Worm (Caenorhabditis elegans): Measurements from ENCODE around the gene Y62H9A.9.

Y62H9A.9 gene

DNA sequence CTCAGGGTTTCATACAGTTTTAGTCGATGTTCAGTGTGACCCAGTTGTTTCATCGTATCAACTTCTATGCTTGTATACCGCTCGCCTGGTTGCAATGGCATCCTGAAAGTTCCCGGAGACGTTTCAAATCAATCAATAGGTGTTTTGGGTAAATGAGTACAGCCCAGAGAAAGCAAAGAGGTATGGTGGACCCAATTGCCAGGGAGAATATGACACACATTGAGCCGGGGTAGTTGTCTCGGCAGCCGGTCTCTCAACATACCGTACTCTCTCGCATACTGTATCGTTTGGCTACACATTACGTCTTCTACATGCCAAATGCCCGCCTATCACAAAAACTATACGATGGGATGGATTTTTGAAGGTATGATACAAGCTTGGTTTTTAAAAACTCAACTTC, at the start of gene Y62H9A.9:
Gene Y62H9A.9 (minus strand): TSS at position 101 of the 400 bp plus-strand sequence.
- no peak for TF ChIP-seq him-1 (tag; optimal IDR thresholded peaks at IDR 0.05)
- TF ChIP-seq W03F9.2 (tag; optimal IDR thresholded peaks at IDR 0.05), result no peak
- no peak for TF ChIP-seq dao-5 (tag; optimal IDR thresholded peaks at IDR 0.05)

DNA sequence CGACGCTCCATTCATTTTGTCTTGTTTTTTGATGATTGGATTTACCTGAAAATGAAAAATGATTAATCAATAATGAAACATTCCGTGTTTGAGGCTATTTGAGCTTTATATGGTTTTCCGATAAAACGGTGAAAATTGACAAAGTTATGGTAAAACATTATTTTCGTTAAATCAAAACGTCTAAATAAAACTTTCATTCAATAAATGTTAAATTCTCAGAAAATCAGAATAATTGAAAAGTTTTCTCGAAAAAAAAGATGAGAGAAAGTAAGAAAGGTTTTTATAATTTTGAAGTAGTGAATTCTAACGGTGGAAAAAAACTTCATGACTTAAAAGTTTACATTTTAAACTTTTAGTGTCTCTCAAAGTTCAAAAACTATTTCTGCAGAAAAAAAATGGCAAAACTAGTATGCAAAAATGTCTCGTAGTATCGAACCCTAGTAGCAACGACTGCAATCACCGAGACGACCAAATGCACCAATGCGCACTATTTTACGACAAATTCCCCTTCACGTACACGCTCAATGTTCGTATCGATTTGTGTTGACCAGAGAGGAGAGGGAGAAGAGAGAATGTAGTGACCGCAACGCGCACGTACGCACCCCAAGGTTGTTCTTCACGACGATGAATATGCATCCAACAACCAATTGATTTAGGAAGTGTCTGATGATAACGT, 49.0 kb upstream of the Y62H9A.9 start, which contains the start of gene nfya-1:
Gene nfya-1 (minus strand): TSS at position 51 of the 676 bp plus-strand sequence.
- TF ChIP-seq W03F9.2 (tag; optimal IDR thresholded peaks at IDR 0.05) (no peak), him-1 (tag; optimal IDR thresholded peaks at IDR 0.05) (no peak), dao-5 (tag; optimal IDR thresholded peaks at IDR 0.05) (no peak)

DNA sequence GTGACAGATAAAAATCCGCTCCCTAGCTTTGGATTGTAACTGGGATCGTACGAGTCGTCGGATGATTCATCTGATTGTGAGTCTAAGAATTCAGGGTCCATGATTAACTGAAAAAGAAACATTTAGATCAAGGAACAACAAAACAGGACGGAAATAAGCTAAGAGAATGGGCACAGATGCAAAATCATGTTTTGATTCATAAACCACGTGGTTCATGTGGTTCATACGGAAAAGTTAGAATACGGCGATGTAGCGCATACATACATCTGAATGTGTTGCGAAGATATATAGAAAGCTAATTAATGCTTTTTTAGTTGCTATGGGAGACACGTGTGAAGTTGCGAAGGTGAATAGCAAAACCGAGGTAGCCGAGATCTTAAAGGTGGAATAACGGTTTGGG, 44.0 kb upstream of the Y62H9A.9 start, which contains the start of gene F55G7.3:
Gene F55G7.3 (minus strand): TSS at position 101 of the 400 bp plus-strand sequence.
- no peak for TF ChIP-seq him-1 (tag; optimal IDR thresholded peaks at IDR 0.05)
- no peak for TF ChIP-seq dao-5 (tag; optimal IDR thresholded peaks at IDR 0.05)
- no peak for TF ChIP-seq W03F9.2 (tag; optimal IDR thresholded peaks at IDR 0.05)

DNA sequence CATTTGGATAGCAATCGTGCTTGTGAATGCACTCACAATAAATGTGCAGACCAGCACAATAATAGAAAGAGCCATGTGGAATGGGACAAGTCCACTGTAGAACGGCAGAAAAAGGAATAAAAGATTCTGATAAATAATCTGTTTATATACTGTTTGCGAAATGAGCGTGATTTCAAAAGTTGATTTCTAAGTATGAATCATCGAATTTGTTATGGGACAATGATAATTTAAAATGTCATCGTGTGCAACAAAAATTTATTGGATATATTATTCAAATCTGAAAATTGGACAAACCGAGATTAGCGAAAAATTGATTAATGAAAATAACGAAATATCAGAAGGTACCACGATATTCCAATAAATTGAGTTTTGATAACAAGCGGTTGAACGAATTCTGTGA, 40.9 kb upstream of the Y62H9A.9 start, which contains the start of gene F55G7.5:
Gene F55G7.5 (minus strand): TSS at position 101 of the 400 bp plus-strand sequence.
- no peak for TF ChIP-seq W03F9.2 (tag; optimal IDR thresholded peaks at IDR 0.05)
- no peak for TF ChIP-seq him-1 (tag; optimal IDR thresholded peaks at IDR 0.05)

DNA sequence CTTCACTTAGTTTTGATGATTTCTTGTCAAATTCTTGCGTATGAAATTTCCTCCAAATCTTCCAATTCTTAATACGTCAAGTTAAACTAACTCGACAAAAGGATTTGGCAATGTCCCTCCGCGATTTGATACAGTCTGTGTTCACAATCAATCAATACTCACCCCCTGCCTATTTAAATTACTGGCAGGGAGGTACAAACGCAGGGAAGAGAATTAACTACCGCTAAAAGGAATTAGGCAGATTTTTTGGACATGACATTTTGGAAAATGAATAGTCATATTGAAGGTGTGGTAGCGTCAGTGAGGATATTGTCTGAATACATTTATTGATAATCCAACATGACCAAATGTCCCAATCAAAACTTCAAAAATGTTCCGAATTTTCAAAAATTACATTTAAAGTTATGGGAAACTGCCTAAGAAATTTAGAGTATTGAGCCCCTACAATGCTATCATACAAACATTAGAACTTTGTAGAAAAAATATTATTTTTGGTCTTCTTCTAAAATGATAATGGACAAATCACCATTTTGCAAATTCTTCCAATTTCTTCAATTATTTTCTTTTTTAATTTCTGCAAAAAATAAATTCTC, 39.5 kb upstream of the Y62H9A.9 start:
- peak; percentile 93 for TF ChIP-seq dao-5 (tag; optimal IDR thresholded peaks at IDR 0.05)
- TF ChIP-seq him-1 (tag; optimal IDR thresholded peaks at IDR 0.05), result peak; percentile 99
- TF ChIP-seq W03F9.2 (tag; optimal IDR thresholded peaks at IDR 0.05), result peak; percentile 97

DNA sequence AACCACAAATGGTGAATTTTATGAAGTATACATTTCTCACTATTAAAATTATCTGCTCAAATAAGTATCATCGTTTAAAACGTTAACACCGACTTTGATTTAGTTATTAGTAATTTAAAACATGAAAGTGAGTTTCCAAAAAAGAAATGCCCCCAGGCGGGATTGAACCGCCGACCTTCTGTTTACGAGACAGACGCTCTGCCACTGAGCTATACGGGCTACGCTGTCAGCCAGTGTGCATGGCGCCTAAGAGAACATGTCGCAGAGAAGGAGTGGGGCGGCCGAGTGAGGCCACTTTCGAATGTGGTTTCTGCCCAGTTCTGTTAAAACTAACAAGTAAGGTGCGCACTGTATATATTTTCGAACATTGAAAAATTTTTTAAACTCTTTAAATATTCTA, 37.0 kb upstream of the Y62H9A.9 start:
- no peak for TF ChIP-seq dao-5 (tag; optimal IDR thresholded peaks at IDR 0.05)
- peak; percentile 9 for TF ChIP-seq W03F9.2 (tag; optimal IDR thresholded peaks at IDR 0.05)
- TF ChIP-seq him-1 (tag; optimal IDR thresholded peaks at IDR 0.05), result peak; percentile 37

DNA sequence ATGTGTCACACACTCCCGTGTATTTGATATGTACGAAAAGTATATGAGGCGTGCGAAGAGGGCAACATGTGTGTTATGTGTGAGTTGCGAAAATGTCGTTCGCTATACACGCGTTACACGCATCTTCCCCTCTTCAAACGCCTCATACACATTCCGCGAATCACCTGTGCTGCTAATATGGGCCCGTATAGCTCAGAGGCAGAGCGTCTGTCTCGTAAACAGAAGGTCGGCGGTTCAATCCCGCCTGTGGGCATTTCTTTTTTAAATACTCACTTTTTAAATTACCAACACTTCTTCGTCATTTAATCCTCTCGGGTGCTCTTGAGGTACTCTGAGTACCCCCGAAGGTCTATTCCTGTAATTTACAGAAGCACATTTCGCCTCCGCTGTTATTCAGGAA, 35.6 kb upstream of the Y62H9A.9 start:
- TF ChIP-seq him-1 (tag; optimal IDR thresholded peaks at IDR 0.05) (no peak), W03F9.2 (tag; optimal IDR thresholded peaks at IDR 0.05) (no peak)

DNA sequence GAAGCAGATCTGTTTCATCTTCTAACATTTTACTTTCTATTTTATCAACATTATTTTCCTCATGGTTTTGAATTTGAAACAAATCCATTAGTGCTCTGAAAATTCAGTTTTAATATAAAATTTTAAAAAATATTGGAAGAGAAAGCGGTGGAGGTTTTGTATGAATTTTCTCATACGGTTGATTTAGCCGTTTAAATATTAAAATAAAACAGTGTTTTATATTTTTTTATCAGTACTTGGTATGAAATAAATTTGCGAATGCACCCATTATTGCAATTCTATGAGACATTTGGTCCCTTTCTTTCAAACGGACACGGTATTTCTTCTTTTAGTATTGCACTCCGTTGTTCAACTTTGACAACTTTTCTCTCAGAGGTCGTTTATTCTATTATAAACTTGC, 33.6 kb upstream of the Y62H9A.9 start, which contains the start of gene dot-1.4:
Gene dot-1.4 (minus strand): TSS at position 101 of the 400 bp plus-strand sequence.
- TF ChIP-seq him-1 (tag; optimal IDR thresholded peaks at IDR 0.05), result no peak
- TF ChIP-seq dao-5 (tag; optimal IDR thresholded peaks at IDR 0.05), result no peak
- no peak for TF ChIP-seq W03F9.2 (tag; optimal IDR thresholded peaks at IDR 0.05)

DNA sequence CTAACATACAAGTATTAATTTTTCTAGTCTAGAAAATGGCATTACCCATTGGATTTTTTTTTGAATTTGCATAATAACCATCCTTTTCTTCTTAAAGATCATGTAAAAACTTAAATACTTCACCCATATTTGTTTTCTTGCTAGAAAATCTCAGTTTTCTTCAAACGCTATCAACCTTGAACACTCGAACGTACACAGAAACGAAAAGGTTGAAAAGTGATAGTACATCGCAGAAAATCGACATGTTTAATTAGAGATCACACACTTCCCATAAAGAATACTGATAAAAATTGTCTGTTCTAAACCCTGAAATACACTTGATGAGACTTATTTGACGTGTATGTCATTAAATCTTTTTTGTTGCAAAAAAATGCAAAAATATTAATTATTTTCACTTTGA, 29.6 kb upstream of the Y62H9A.9 start, which contains the start of gene F55G7.4:
Gene F55G7.4 (plus strand): TSS at position 301 of the 400 bp plus-strand sequence.
- TF ChIP-seq him-1 (tag; optimal IDR thresholded peaks at IDR 0.05) (no peak), dao-5 (tag; optimal IDR thresholded peaks at IDR 0.05) (no peak), W03F9.2 (tag; optimal IDR thresholded peaks at IDR 0.05) (no peak)

DNA sequence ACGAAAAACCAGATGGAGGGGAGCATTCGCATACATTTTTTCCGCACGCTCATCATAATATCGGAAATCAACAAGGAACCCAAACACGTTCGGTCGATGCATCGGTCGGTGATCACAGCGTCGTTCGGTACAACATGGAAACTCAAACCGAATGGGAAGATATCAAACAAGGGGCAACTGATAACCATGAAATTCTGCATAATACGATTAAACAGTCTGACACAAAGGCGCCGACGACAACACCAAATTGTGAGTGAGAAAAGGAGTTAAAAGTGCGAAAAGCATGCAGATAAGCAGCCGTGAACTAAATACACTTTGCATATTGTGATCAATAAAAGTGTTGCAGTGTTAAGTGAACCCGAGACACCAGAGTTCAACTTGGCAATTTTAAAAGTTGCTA, 27.3 kb upstream of the Y62H9A.9 start:
- TF ChIP-seq him-1 (tag; optimal IDR thresholded peaks at IDR 0.05) (no peak), dao-5 (tag; optimal IDR thresholded peaks at IDR 0.05) (no peak), W03F9.2 (tag; optimal IDR thresholded peaks at IDR 0.05) (no peak)

DNA sequence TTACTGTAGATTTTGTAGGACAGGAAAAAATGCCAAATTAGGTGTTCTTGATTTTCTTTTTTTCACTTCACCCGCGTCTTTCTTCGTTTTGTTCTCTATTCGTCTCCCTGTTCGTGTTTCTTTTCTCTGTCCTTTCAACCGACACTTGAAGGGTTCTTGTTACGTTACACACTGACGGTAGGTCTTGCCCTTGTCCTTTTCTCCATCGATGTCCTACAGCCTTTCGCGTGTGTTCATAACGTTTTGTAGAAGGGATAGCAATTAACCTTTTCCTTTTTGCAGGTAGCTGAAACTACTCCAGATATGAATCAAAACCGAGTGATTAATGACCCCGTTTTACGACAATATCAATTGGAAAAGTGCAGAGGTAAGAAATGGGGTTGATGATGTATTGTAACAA, 26.2 kb upstream of the Y62H9A.9 start, which contains the start of gene F55G7.1:
Gene F55G7.1 (plus strand): TSS at position 276 of the 400 bp plus-strand sequence.
- TF ChIP-seq dao-5 (tag; optimal IDR thresholded peaks at IDR 0.05) (no peak), W03F9.2 (tag; optimal IDR thresholded peaks at IDR 0.05) (peak; percentile 32)

DNA sequence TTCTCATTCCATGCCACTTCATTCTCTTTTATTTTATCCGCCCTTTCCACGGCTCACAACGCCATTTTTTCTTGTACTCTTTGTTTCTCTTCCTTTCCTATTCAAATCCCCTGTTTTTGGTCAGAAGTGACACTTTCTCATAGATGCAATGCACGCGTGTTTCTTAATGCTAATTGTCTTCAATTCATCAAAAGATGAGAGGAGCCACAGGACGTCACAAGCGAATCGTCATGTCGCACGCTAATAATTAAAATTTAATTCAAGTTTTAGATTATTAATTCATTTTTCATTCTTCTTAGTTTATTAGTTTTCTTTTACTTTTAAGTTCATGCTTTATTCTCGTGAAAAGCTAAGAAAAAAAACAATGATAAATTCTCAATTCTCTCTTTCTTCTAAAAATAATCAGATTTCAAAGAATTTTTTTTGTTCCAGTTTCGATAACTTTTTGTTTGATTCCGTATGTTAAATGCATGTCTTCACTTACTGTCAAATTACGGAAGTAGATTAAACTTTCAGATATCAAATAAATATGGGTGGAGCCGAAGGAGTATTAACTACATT, 22.9 kb upstream of the Y62H9A.9 start, which contains the start of gene Y62H9A.14:
Gene Y62H9A.14 (plus strand): TSS at position 511 of the 561 bp plus-strand sequence.
- TF ChIP-seq him-1 (tag; optimal IDR thresholded peaks at IDR 0.05) (no peak), dao-5 (tag; optimal IDR thresholded peaks at IDR 0.05) (no peak), W03F9.2 (tag; optimal IDR thresholded peaks at IDR 0.05) (no peak)

DNA sequence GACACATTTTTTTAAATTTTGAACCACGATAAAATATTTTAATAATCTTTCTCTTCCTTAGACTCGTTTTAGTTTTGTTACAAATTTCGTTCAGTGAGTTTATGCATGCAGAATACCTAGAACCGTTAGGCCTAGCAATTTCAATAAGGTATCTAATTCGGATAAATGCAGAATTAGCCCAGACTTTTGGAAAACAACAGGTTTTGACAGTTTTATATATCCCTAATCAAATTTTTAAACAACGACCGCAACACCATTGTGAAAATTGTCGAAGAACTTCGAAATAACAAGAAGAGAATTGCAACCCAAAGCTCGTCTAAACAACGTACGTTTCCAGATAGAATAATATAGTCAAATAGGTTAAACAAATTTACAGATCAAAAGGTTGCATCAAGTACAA, 20.1 kb upstream of the Y62H9A.9 start, which contains the start of gene Y62H9A.16:
Gene Y62H9A.16 (plus strand): TSS at position 301 of the 400 bp plus-strand sequence.
- TF ChIP-seq him-1 (tag; optimal IDR thresholded peaks at IDR 0.05) (no peak), W03F9.2 (tag; optimal IDR thresholded peaks at IDR 0.05) (no peak), dao-5 (tag; optimal IDR thresholded peaks at IDR 0.05) (no peak)

DNA sequence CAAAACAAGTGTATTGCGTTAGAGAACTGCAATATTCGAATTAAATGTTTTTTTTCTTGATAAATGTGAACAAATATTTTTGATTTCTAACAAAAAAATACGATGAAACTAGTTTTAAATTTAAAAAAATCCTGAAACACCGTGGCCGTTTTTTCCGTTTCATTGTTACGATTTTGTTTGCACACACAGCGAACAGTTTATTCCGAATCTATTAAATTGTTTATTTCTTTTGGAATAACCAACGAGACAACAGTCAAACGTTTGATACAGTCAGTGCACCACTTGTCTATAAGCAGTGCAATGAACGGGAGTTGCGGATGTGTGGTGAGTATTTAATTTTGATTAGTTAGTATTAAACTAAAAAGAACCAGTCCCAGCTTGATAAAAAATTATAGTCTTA, 18.8 kb upstream of the Y62H9A.9 start, which contains the start of gene Y62H9A.13:
Gene Y62H9A.13 (plus strand): TSS at position 301 of the 400 bp plus-strand sequence.
- TF ChIP-seq him-1 (tag; optimal IDR thresholded peaks at IDR 0.05), result no peak
- no peak for TF ChIP-seq dao-5 (tag; optimal IDR thresholded peaks at IDR 0.05)
- no peak for TF ChIP-seq W03F9.2 (tag; optimal IDR thresholded peaks at IDR 0.05)
